Fruit fly (Drosophila melanogaster): ENCODE results near the gene mRpL2.
A peak's percentile ranks its signal among the peaks of the same experiment; 100 is the strongest.

Gene mRpL2

dm6 chr3L:11091943-11092609, 28.6 kb upstream of the mRpL2 start (continued):
- TF ChIP-seq tll (GFP tag; optimal IDR thresholded peaks at IDR 0.05) (no peak), CG2202 (tag; optimal IDR thresholded peaks at IDR 0.05) (no peak), CG3163 (GFP tag; optimal IDR thresholded peaks at IDR 0.05) (peak; percentile 43), knrl (GFP tag; IDR thresholded peaks at IDR 0.05; ENCODE audit: partially characterized antibody) (peak; percentile 15; the same call in 1 of the 3 replicates), CG31441 (GFP tag; IDR thresholded peaks at IDR 0.05) (no peak), CG6654 (GFP tag; optimal IDR thresholded peaks at IDR 0.05) (peak; percentile 14), CkIIα-i1 (GFP tag; IDR thresholded peaks at IDR 0.05) (no peak), yki (optimal IDR thresholded peaks at IDR 0.05) (no peak), pita (GFP tag; optimal IDR thresholded peaks at IDR 0.05) (no peak), wek (GFP tag; optimal IDR thresholded peaks at IDR 0.05) (no peak), ash1 (GFP tag; optimal IDR thresholded peaks at IDR 0.05) (peak; percentile 55), ATbp (GFP tag; optimal IDR thresholded peaks at IDR 0.05) (no peak), CG10274 (GFP tag; optimal IDR thresholded peaks at IDR 0.05) (no peak), onecut (GFP tag; IDR thresholded peaks at IDR 0.05) (peak; percentile 56; the same call in 1 of the 2 replicates), chinmo (GFP tag; IDR thresholded peaks at IDR 0.05; ENCODE audit: partially characterized antibody) (peak; percentile 94), CG11085 (GFP tag; IDR thresholded peaks at IDR 0.05) (no peak), vfl (GFP tag; optimal IDR thresholded peaks at IDR 0.05) (peak; percentile 22), Ssrp (tag; optimal IDR thresholded peaks at IDR 0.05) (no peak), zfh1 (GFP tag; IDR thresholded peaks at IDR 0.05) (peak; percentile 66; the same call in 2 of the 3 replicates), CG8281 (tag; optimal IDR thresholded peaks at IDR 0.05) (no peak), CG10654 (GFP tag; optimal IDR thresholded peaks at IDR 0.05) (peak; percentile 37), HmgD (GFP tag; optimal IDR thresholded peaks at IDR 0.05) (no peak), z (GFP tag; IDR thresholded peaks at IDR 0.05) (no peak), CG4854 (GFP tag; optimal IDR thresholded peaks at IDR 0.05) (peak; percentile 14), Meics (GFP tag; optimal IDR thresholded peaks at IDR 0.05) (peak; percentile 41), CG11504 (tag; optimal IDR thresholded peaks at IDR 0.05) (peak; percentile 7), tio (GFP tag; optimal IDR thresholded peaks at IDR 0.05) (no peak), Dip3 (GFP tag; optimal IDR thresholded peaks at IDR 0.05) (peak; percentile 48), CG6791 (GFP tag; IDR thresholded peaks at IDR 0.05; ENCODE audit: partially characterized antibody) (peak; percentile 37; the same call in 1 of the 3 replicates), CG8478 (optimal IDR thresholded peaks at IDR 0.05) (no peak), p53 (GFP tag; optimal IDR thresholded peaks at IDR 0.05) (peak; percentile 29), CG10979 (tag; optimal IDR thresholded peaks at IDR 0.05) (peak; percentile 23), shn (GFP tag; optimal IDR thresholded peaks at IDR 0.05) (peak; percentile 51), CG2712 (tag; optimal IDR thresholded peaks at IDR 0.05) (peak; percentile 24), cg (GFP tag; optimal IDR thresholded peaks at IDR 0.05) (no peak), crol (GFP tag; IDR thresholded peaks at IDR 0.05) (peak; percentile 86), eyg (GFP tag; optimal IDR thresholded peaks at IDR 0.05) (peak; percentile 27), trh (GFP tag; optimal IDR thresholded peaks at IDR 0.05) (no peak), nmo (GFP tag; optimal IDR thresholded peaks at IDR 0.05) (peak; percentile 27)

dm6 chr3L:11092610-11092961, 28.1 kb upstream of the mRpL2 start:
- TF ChIP-seq zf30C (GFP tag; optimal IDR thresholded peaks at IDR 0.05) (no peak), CHES-1-like (GFP tag; optimal IDR thresholded peaks at IDR 0.05) (peak; percentile 3), cg (GFP tag; optimal IDR thresholded peaks at IDR 0.05) (peak; percentile 89), Trl (optimal IDR thresholded peaks at IDR 0.05) (peak; percentile 34 to 66), Trl (GFP tag; optimal IDR thresholded peaks at IDR 0.05) (no peak)

Measured in whole organism, embryonic.